Worm (Caenorhabditis elegans): ENCODE data around the gene nhr-132.

- TF ChIP-seq tab-1 (GFP tag; IDR thresholded peaks at IDR 0.05) (no peak), cog-1 (tag; optimal IDR thresholded peaks at IDR 0.05) (no peak), klf-2 (GFP tag; conservative IDR thresholded peaks at IDR 0.05) (no peak), flt-1 (GFP tag; IDR thresholded peaks at IDR 0.05) (no peak), T22C8.4 (GFP tag; IDR thresholded peaks at IDR 0.05) (no peak), ref-1 (GFP tag; conservative IDR thresholded peaks at IDR 0.05) (no peak), ztf-29 (GFP tag; IDR thresholded peaks at IDR 0.05) (no peak)
These were observed 12.7 kb upstream of the nhr-132 start, which contains the start of gene srw-107 for ce11 chrV:521517-521916.
